Worm (Caenorhabditis elegans): ENCODE measurements around the gene srg-67.

srg-67 gene

ce11 chrV:5502701-5503100 is 39.9 kb upstream of the srg-67 start:
- TF ChIP-seq tra-4 (tag; optimal IDR thresholded peaks at IDR 0.05) (no peak), ets-7 (tag; optimal IDR thresholded peaks at IDR 0.05) (no peak), sea-1 (GFP tag; conservative IDR thresholded peaks at IDR 0.05) (no peak), F13C5.2 (tag; optimal IDR thresholded peaks at IDR 0.05) (no peak), flt-1 (GFP tag; IDR thresholded peaks at IDR 0.05) (no peak), hmg-4 (GFP tag; optimal IDR thresholded peaks at IDR 0.05) (no peak), aly-1 (tag; optimal IDR thresholded peaks at IDR 0.05) (no peak), ama-1 (optimal IDR thresholded peaks at IDR 0.05) (no peak), tbx-11 (GFP tag; IDR thresholded peaks at IDR 0.05) (no peak), ceh-13 (GFP tag; optimal IDR thresholded peaks at IDR 0.05) (no peak), hnd-1 (tag; optimal IDR thresholded peaks at IDR 0.05) (no peak)

- no peak for TF ChIP-seq ets-7 (tag; optimal IDR thresholded peaks at IDR 0.05)
- no peak for TF ChIP-seq pes-1 (GFP tag; IDR thresholded peaks at IDR 0.05)
- no peak for TF ChIP-seq sea-1 (GFP tag; conservative IDR thresholded peaks at IDR 0.05)
- TF ChIP-seq B0310.2 (tag; optimal IDR thresholded peaks at IDR 0.05), result no peak
- no peak for TF ChIP-seq ceh-36 (tag; optimal IDR thresholded peaks at IDR 0.05)
- TF ChIP-seq scrt-1 (GFP tag; IDR thresholded peaks at IDR 0.05), result no peak
- no peak for TF ChIP-seq aly-1 (tag; optimal IDR thresholded peaks at IDR 0.05)
- TF ChIP-seq hmg-4 (GFP tag; optimal IDR thresholded peaks at IDR 0.05), result no peak
Observed at ce11 chrV:5499475-5499874, 36.7 kb upstream of the srg-67 start.

ce11 chrV:5493447-5493846 is 30.7 kb upstream of the srg-67 start, which contains the start of gene T05C3.2:
T05C3.2 (plus strand) TSS chrV:5493747.
- TF ChIP-seq ets-7 (tag; optimal IDR thresholded peaks at IDR 0.05), result no peak
- no peak for TF ChIP-seq aly-1 (tag; optimal IDR thresholded peaks at IDR 0.05)
- TF ChIP-seq tbx-11 (GFP tag; IDR thresholded peaks at IDR 0.05), result no peak
- no peak for TF ChIP-seq pes-1 (GFP tag; IDR thresholded peaks at IDR 0.05)
- no peak for TF ChIP-seq flt-1 (GFP tag; IDR thresholded peaks at IDR 0.05)
- TF ChIP-seq tra-4 (tag; optimal IDR thresholded peaks at IDR 0.05), result no peak
- TF ChIP-seq B0310.2 (tag; optimal IDR thresholded peaks at IDR 0.05), result no peak
- no peak for TF ChIP-seq hmg-4 (GFP tag; optimal IDR thresholded peaks at IDR 0.05)
- no peak for TF ChIP-seq F13C5.2 (tag; optimal IDR thresholded peaks at IDR 0.05)

ce11 chrV:5490205-5490604 is 27.4 kb upstream of the srg-67 start, which contains the start of gene T05C3.6:
T05C3.6 (plus strand) TSS chrV:5490445.
- TF ChIP-seq pes-1 (GFP tag; IDR thresholded peaks at IDR 0.05) (no peak), ama-1 (optimal IDR thresholded peaks at IDR 0.05) (no peak), hnd-1 (tag; optimal IDR thresholded peaks at IDR 0.05) (no peak), aly-1 (tag; optimal IDR thresholded peaks at IDR 0.05) (no peak), tbx-37 (GFP tag; conservative IDR thresholded peaks at IDR 0.05) (no peak), ets-7 (tag; optimal IDR thresholded peaks at IDR 0.05) (no peak), tbx-11 (GFP tag; IDR thresholded peaks at IDR 0.05) (no peak), sea-1 (GFP tag; conservative IDR thresholded peaks at IDR 0.05) (no peak), hmbx-1 (tag; optimal IDR thresholded peaks at IDR 0.05) (no peak), B0310.2 (tag; optimal IDR thresholded peaks at IDR 0.05) (no peak), ceh-36 (tag; optimal IDR thresholded peaks at IDR 0.05) (no peak)

- TF ChIP-seq scrt-1 (GFP tag; IDR thresholded peaks at IDR 0.05) (no peak), hmg-4 (GFP tag; optimal IDR thresholded peaks at IDR 0.05) (no peak), ama-1 (optimal IDR thresholded peaks at IDR 0.05) (no peak), flt-1 (GFP tag; IDR thresholded peaks at IDR 0.05) (no peak), hmbx-1 (tag; optimal IDR thresholded peaks at IDR 0.05) (no peak), pes-1 (GFP tag; IDR thresholded peaks at IDR 0.05) (no peak), tbx-11 (GFP tag; IDR thresholded peaks at IDR 0.05) (no peak), ceh-36 (tag; optimal IDR thresholded peaks at IDR 0.05) (no peak), sea-1 (GFP tag; conservative IDR thresholded peaks at IDR 0.05) (no peak), tra-4 (tag; optimal IDR thresholded peaks at IDR 0.05) (no peak), hnd-1 (tag; optimal IDR thresholded peaks at IDR 0.05) (no peak), ets-7 (tag; optimal IDR thresholded peaks at IDR 0.05) (no peak), F13C5.2 (tag; optimal IDR thresholded peaks at IDR 0.05) (no peak), B0310.2 (tag; optimal IDR thresholded peaks at IDR 0.05) (no peak), ceh-13 (GFP tag; optimal IDR thresholded peaks at IDR 0.05) (no peak)
Observed at ce11 chrV:5488766-5489165, 26.0 kb upstream of the srg-67 start, which contains the start of gene grl-18. grl-18 (minus strand) TSS chrV:5488866.

ce11 chrV:5487180-5487579 is 24.4 kb upstream of the srg-67 start:
- TF ChIP-seq tbx-11 (GFP tag; IDR thresholded peaks at IDR 0.05) (no peak), B0310.2 (tag; optimal IDR thresholded peaks at IDR 0.05) (no peak), ceh-36 (tag; optimal IDR thresholded peaks at IDR 0.05) (no peak), flt-1 (GFP tag; IDR thresholded peaks at IDR 0.05) (no peak), aly-1 (tag; optimal IDR thresholded peaks at IDR 0.05) (no peak), tbx-37 (GFP tag; conservative IDR thresholded peaks at IDR 0.05) (no peak), ets-7 (tag; optimal IDR thresholded peaks at IDR 0.05) (no peak), hmbx-1 (tag; optimal IDR thresholded peaks at IDR 0.05) (no peak), F13C5.2 (tag; optimal IDR thresholded peaks at IDR 0.05) (no peak), ceh-13 (GFP tag; optimal IDR thresholded peaks at IDR 0.05) (no peak), pes-1 (GFP tag; IDR thresholded peaks at IDR 0.05) (no peak), hmg-4 (GFP tag; optimal IDR thresholded peaks at IDR 0.05) (no peak)

ce11 chrV:5484866-5485265 is 22.1 kb upstream of the srg-67 start, which contains the start of gene srg-65:
srg-65 (minus strand) TSS chrV:5484966.
- TF ChIP-seq ama-1 (optimal IDR thresholded peaks at IDR 0.05) (no peak), tra-4 (tag; optimal IDR thresholded peaks at IDR 0.05) (no peak), sea-1 (GFP tag; conservative IDR thresholded peaks at IDR 0.05) (no peak), pes-1 (GFP tag; IDR thresholded peaks at IDR 0.05) (no peak), B0310.2 (tag; optimal IDR thresholded peaks at IDR 0.05) (no peak), hmbx-1 (tag; optimal IDR thresholded peaks at IDR 0.05) (no peak)

- TF ChIP-seq ceh-36 (tag; optimal IDR thresholded peaks at IDR 0.05), result no peak
- no peak for TF ChIP-seq sea-1 (GFP tag; conservative IDR thresholded peaks at IDR 0.05)
- no peak for TF ChIP-seq F13C5.2 (tag; optimal IDR thresholded peaks at IDR 0.05)
- no peak for TF ChIP-seq scrt-1 (GFP tag; IDR thresholded peaks at IDR 0.05)
- no peak for TF ChIP-seq ets-7 (tag; optimal IDR thresholded peaks at IDR 0.05)
- TF ChIP-seq pes-1 (GFP tag; IDR thresholded peaks at IDR 0.05), result no peak
- TF ChIP-seq tbx-11 (GFP tag; IDR thresholded peaks at IDR 0.05), result no peak
- TF ChIP-seq tbx-37 (GFP tag; conservative IDR thresholded peaks at IDR 0.05), result no peak
- no peak for TF ChIP-seq flt-1 (GFP tag; IDR thresholded peaks at IDR 0.05)
- no peak for TF ChIP-seq hmbx-1 (tag; optimal IDR thresholded peaks at IDR 0.05)
- no peak for TF ChIP-seq hmg-4 (GFP tag; optimal IDR thresholded peaks at IDR 0.05)
- TF ChIP-seq ceh-13 (GFP tag; optimal IDR thresholded peaks at IDR 0.05), result no peak
- TF ChIP-seq hnd-1 (tag; optimal IDR thresholded peaks at IDR 0.05), result no peak
- TF ChIP-seq aly-1 (tag; optimal IDR thresholded peaks at IDR 0.05), result no peak
- TF ChIP-seq ama-1 (optimal IDR thresholded peaks at IDR 0.05), result no peak
- no peak for TF ChIP-seq tra-4 (tag; optimal IDR thresholded peaks at IDR 0.05)
- TF ChIP-seq B0310.2 (tag; optimal IDR thresholded peaks at IDR 0.05), result no peak
Observed at ce11 chrV:5482315-5482714, 19.5 kb upstream of the srg-67 start, which contains the start of gene srg-66. srg-66 (minus strand) TSS chrV:5482415.

Measured in whole organism, early embryonic.